Fruit fly (Drosophila melanogaster) Kc167 (cell line): ENCODE results near the gene akirin.

Source experiments
- Sin3A ChIP-seq: fragments of >200 bp; optimal IDR thresholded peaks from 2 replicates; lab custom pipeline; 2018; ENCODE audit warnings: missing external identifiers
- insv ChIP-seq: fragments of >200 bp; optimal IDR thresholded peaks from 3 replicates; lab custom pipeline; 2018; ENCODE audit warnings: missing external identifiers
- psq ChIP-seq: fragments of >200 bp; optimal IDR thresholded peaks from 2 replicates; lab custom pipeline; 2017; ENCODE audit warnings: missing external identifiers

DNA sequence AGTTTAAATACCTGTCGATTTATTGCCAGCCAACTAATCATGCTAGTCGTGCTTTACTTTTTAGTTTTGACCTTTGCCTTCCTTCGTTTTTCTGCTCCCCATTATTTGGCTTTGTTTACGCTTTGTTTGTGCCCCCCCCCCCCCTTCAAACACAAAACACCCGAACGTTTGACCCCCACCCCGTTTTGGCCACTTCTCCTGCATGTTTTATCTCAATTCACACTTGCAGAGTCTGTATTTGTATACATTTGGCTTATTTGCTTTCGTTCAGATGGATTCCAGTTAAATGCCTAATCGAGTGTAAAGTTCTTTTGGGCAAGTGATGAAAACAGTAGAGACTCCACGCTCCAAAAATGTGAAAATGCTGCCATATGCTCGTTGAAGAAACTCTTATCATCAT is 20.3 kb upstream of the akirin start:
- no peak for TF ChIP-seq Sin3A (lab: Kevin White, UChicago)
- TF ChIP-seq insv (lab: Kevin White, UChicago) = no peak
- no peak for TF ChIP-seq psq (lab: Kevin White, UChicago)
